Worm (Caenorhabditis elegans): Measurements from ENCODE around the gene T04H1.5.

ce11 chrV:12296794-12297193 lies 45.7 kb downstream of the T04H1.5 start:
- no peak for TF ChIP-seq ceh-82 (tag; optimal IDR thresholded peaks at IDR 0.05)
- no peak for TF ChIP-seq unc-62 (GFP tag; optimal IDR thresholded peaks at IDR 0.05)
- no peak for TF ChIP-seq nhr-76 (tag; optimal IDR thresholded peaks at IDR 0.05)
- no peak for TF ChIP-seq egl-27 (tag; optimal IDR thresholded peaks at IDR 0.05)
- no peak for TF ChIP-seq tbx-2 (tag; optimal IDR thresholded peaks at IDR 0.05)
- no peak for TF ChIP-seq nhr-12 (tag; optimal IDR thresholded peaks at IDR 0.05)
- no peak for TF ChIP-seq ama-1 (optimal IDR thresholded peaks at IDR 0.05)
- no peak for TF ChIP-seq ztf-11 (tag; optimal IDR thresholded peaks at IDR 0.05)
- TF ChIP-seq pha-4 (tag; optimal IDR thresholded peaks at IDR 0.05), result no peak
- TF ChIP-seq nhr-11 (tag; optimal IDR thresholded peaks at IDR 0.05), result no peak
- no peak for TF ChIP-seq nhr-237 (tag; optimal IDR thresholded peaks at IDR 0.05)
- TF ChIP-seq ceh-9 (tag; optimal IDR thresholded peaks at IDR 0.05), result no peak
- no peak for TF ChIP-seq hmg-11 (tag; optimal IDR thresholded peaks at IDR 0.05)
- no peak for TF ChIP-seq pqm-1 (tag; optimal IDR thresholded peaks at IDR 0.05)
